Worm (Caenorhabditis elegans) whole organism, young adult: ENCODE measurements around the gene fbxb-103.

Experiments used
- F22D6.2 ChIP-seq: sonication (generic microtip); optimal IDR thresholded peaks from 2 replicates; lab custom pipeline; 2016; ENCODE audit warnings: mild to moderate bottlenecking, missing genetic modification characterization, missing compliant biosample characterization
- F23B12.7 ChIP-seq: sonication (generic microtip); optimal IDR thresholded peaks from 2 replicates; lab custom pipeline; 2017; ENCODE audit warnings: missing genetic modification characterization, mild to moderate bottlenecking, missing compliant biosample characterization, antibody characterized with exemption, moderate library complexity; ENCODE audit not compliant: insufficient read depth
- F37B4.10 ChIP-seq: fragments of 200-800 bp; sonication (Bioruptor generic); IDR thresholded peaks from 2 replicates; pipeline ENCODE4 v1.3.6; 2022; ENCODE audit warnings: missing genetic modification characterization, missing compliant biosample characterization
- F49E8.2 ChIP-seq: sonication (generic microtip); optimal IDR thresholded peaks from 3 replicates; lab custom pipeline; 2017; ENCODE audit warnings: missing genetic modification characterization, mild to moderate bottlenecking, missing compliant biosample characterization, antibody characterized with exemption, moderate library complexity; ENCODE audit not compliant: insufficient read depth
- K12H6.12 ChIP-seq: fragments of 200-800 bp; sonication (Bioruptor generic); optimal IDR thresholded peaks from 2 replicates; lab custom pipeline; 2018; ENCODE audit warnings: mild to moderate bottlenecking, missing genetic modification characterization, missing compliant biosample characterization
- Y56A3A.18 ChIP-seq: fragments of 200-800 bp; sonication (Bioruptor generic); IDR thresholded peaks from 2 replicates; pipeline ENCODE4 v1.3.6; 2022; ENCODE audit warnings: missing genetic modification reagents, missing genetic modification characterization, missing compliant biosample characterization
- akir-1 ChIP-seq: fragments of 200-800 bp; sonication (Bioruptor generic); optimal IDR thresholded peaks from 2 replicates; lab custom pipeline; 2018; ENCODE audit warnings: mild to moderate bottlenecking, missing genetic modification characterization, moderate library complexity, missing compliant biosample characterization
- ama-1 ChIP-seq, 3 experiments: fragments of 150-350 bp in 1 of 3; sonication (generic microtip) in 2 of 3; optimal IDR thresholded peaks; 2 replicates each; lab custom pipeline; 2014 to 2018; ENCODE audit warnings: missing biosample characterization in 2 of 3, missing genetic modification characterization in 2 of 3, missing genetic modification reagents in 2 of 3
- athp-1 ChIP-seq: sonication (generic microtip); optimal IDR thresholded peaks from 2 replicates; lab custom pipeline; 2017; ENCODE audit warnings: mild to moderate bottlenecking, missing genetic modification characterization, missing compliant biosample characterization
- ceh-100 ChIP-seq: fragments of 200-800 bp; sonication (Bioruptor generic); IDR thresholded peaks from 2 replicates; pipeline ENCODE4 v1.3.6; 2022; ENCODE audit warnings: missing genetic modification reagents, missing genetic modification characterization, missing compliant biosample characterization
- ceh-27 ChIP-seq: fragments of 200-800 bp; sonication (Bioruptor generic); optimal IDR thresholded peaks from 2 replicates; lab custom pipeline; 2018; ENCODE audit warnings: mild to moderate bottlenecking, missing genetic modification characterization, moderate library complexity, missing compliant biosample characterization
- ceh-40 ChIP-seq: fragments of 200-800 bp; sonication (Bioruptor generic); IDR thresholded peaks from 2 replicates; pipeline ENCODE4 v1.3.6; 2022; ENCODE audit warnings: missing genetic modification characterization, missing compliant biosample characterization
- ceh-79 ChIP-seq: sonication (generic microtip); optimal IDR thresholded peaks from 2 replicates; lab custom pipeline; 2017; ENCODE audit warnings: mild to moderate bottlenecking, missing genetic modification characterization, missing compliant biosample characterization
- die-1 ChIP-seq: sonication (generic microtip); optimal IDR thresholded peaks from 2 replicates; lab custom pipeline; 2016; ENCODE audit warnings: missing genotype, mild to moderate bottlenecking, missing genetic modification characterization, missing compliant biosample characterization
- efl-1 ChIP-seq: fragments of 150-350 bp; optimal IDR thresholded peaks from 2 replicates; lab custom pipeline; 2014; ENCODE audit warnings: missing biosample characterization, missing genetic modification reagents, missing genetic modification characterization
- ets-4 ChIP-seq: fragments of 200-800 bp; sonication (Bioruptor generic); optimal IDR thresholded peaks from 2 replicates; lab custom pipeline; 2018; ENCODE audit warnings: mild to moderate bottlenecking, missing genetic modification characterization, missing compliant biosample characterization
- gei-17 ChIP-seq: fragments of 200-800 bp; sonication (Bioruptor generic); optimal IDR thresholded peaks from 2 replicates; lab custom pipeline; 2018; ENCODE audit warnings: mild to moderate bottlenecking, missing genetic modification characterization, missing compliant biosample characterization
- hmg-1.2 ChIP-seq: fragments of 200-800 bp; sonication (Bioruptor generic); IDR thresholded peaks from 2 replicates; pipeline ENCODE4 v1.3.6; 2022; ENCODE audit warnings: missing genetic modification reagents, missing genetic modification characterization, missing compliant biosample characterization
- hmg-20 ChIP-seq: fragments of 200-800 bp; sonication (Bioruptor generic); IDR thresholded peaks from 2 replicates; pipeline ENCODE4 v1.3.6; 2022; ENCODE audit warnings: missing genetic modification reagents, missing genetic modification characterization, missing compliant biosample characterization
- hrde-1 ChIP-seq: sonication (generic microtip); optimal IDR thresholded peaks from 2 replicates; lab custom pipeline; 2016; ENCODE audit warnings: missing genetic modification characterization, mild to moderate bottlenecking, missing compliant biosample characterization, moderate library complexity, missing genotype, missing genetic modification reagents, borderline replicate concordance
- lag-1 ChIP-seq: fragments of 200-800 bp; sonication (Bioruptor generic); IDR thresholded peaks from 2 replicates; pipeline ENCODE4 v1.3.6; 2022; ENCODE audit warnings: missing genetic modification reagents, missing genetic modification characterization, missing compliant biosample characterization
- let-526 ChIP-seq: fragments of 200-800 bp; sonication (Bioruptor generic); IDR thresholded peaks from 2 replicates; pipeline ENCODE4 v1.3.6; 2022; ENCODE audit warnings: missing genetic modification reagents, missing genetic modification characterization, missing compliant biosample characterization
- lin-26 ChIP-seq: fragments of 200-800 bp; sonication (Bioruptor generic); IDR thresholded peaks from 2 replicates; pipeline ENCODE4 v1.3.6; 2022; ENCODE audit warnings: missing genetic modification reagents, missing genetic modification characterization, missing compliant biosample characterization
- lin-40 ChIP-seq: sonication (generic microtip); optimal IDR thresholded peaks from 2 replicates; lab custom pipeline; 2016; ENCODE audit warnings: missing genetic modification characterization, mild to moderate bottlenecking, missing compliant biosample characterization, missing genotype, missing genetic modification reagents
- lir-1 ChIP-seq: fragments of 200-800 bp; sonication (Bioruptor generic); conservative IDR thresholded peaks from 2 replicates; pipeline ENCODE4 v1.3.6; 2022; ENCODE audit warnings: missing genetic modification reagents, missing genetic modification characterization, missing compliant biosample characterization
- madf-6 ChIP-seq: fragments of 200-800 bp; sonication (Bioruptor generic); IDR thresholded peaks from 2 replicates; pipeline ENCODE4 v1.3.6; 2022; ENCODE audit warnings: missing genetic modification reagents, missing genetic modification characterization, missing compliant biosample characterization
- mes-4 ChIP-seq: sonication (generic microtip); optimal IDR thresholded peaks from 2 replicates; lab custom pipeline; 2016; ENCODE audit warnings: missing genotype, missing genetic modification characterization, missing compliant biosample characterization
- nfya-1 ChIP-seq: sonication (generic microtip); optimal IDR thresholded peaks from 2 replicates; lab custom pipeline; 2017; ENCODE audit warnings: antibody characterized with exemption, missing compliant biosample characterization, missing genetic modification characterization, borderline replicate concordance; ENCODE audit not compliant: insufficient read depth
- nhr-120 ChIP-seq: fragments of 200-800 bp; sonication (Bioruptor generic); IDR thresholded peaks from 2 replicates; pipeline ENCODE4 v1.3.6; 2022; ENCODE audit warnings: missing genetic modification characterization, missing compliant biosample characterization
- nhr-90 ChIP-seq: sonication (generic microtip); optimal IDR thresholded peaks from 2 replicates; lab custom pipeline; 2016; ENCODE audit warnings: missing genotype, mild to moderate bottlenecking, missing genetic modification characterization, missing compliant biosample characterization
- pbrm-1 ChIP-seq: fragments of 200-800 bp; sonication (Bioruptor generic); IDR thresholded peaks from 2 replicates; pipeline ENCODE4 v1.3.6; 2022; ENCODE audit warnings: missing genetic modification reagents, missing genetic modification characterization, missing compliant biosample characterization
- repo-1 ChIP-seq: sonication (generic microtip); optimal IDR thresholded peaks from 2 replicates; lab custom pipeline; 2017; ENCODE audit warnings: mild to moderate bottlenecking, missing genetic modification characterization, missing compliant biosample characterization
- snpc-3.4 ChIP-seq: sonication (generic microtip); optimal IDR thresholded peaks from 2 replicates; lab custom pipeline; 2017; ENCODE audit warnings: missing genetic modification characterization, mild to moderate bottlenecking, missing compliant biosample characterization, antibody characterized with exemption, moderate library complexity, missing genotype, missing genetic modification reagents
- tbp1 ChIP-seq: fragments of 200-800 bp; sonication (Bioruptor generic); optimal IDR thresholded peaks from 2 replicates; lab custom pipeline; 2018; ENCODE audit warnings: mild to moderate bottlenecking, missing genetic modification characterization, missing compliant biosample characterization
- tbx-9 ChIP-seq: sonication (generic microtip); optimal IDR thresholded peaks from 2 replicates; lab custom pipeline; 2016; ENCODE audit warnings: borderline replicate concordance, missing genetic modification characterization, inconsistent platforms, missing compliant biosample characterization
- unc-130 ChIP-seq: sonication (generic microtip); optimal IDR thresholded peaks from 2 replicates; lab custom pipeline; 2016; ENCODE audit warnings: missing genetic modification reagents, missing genetic modification characterization, missing compliant biosample characterization
- zim-3 ChIP-seq: sonication (generic microtip); optimal IDR thresholded peaks from 2 replicates; lab custom pipeline; 2017; ENCODE audit warnings: mild to moderate bottlenecking, missing genetic modification characterization, moderate library complexity, missing compliant biosample characterization
- ztf-26 ChIP-seq: sonication (generic microtip); optimal IDR thresholded peaks from 2 replicates; lab custom pipeline; 2017; ENCODE audit warnings: missing genetic modification characterization, missing compliant biosample characterization
- ztf-6 ChIP-seq: fragments of 200-800 bp; sonication (Bioruptor generic); IDR thresholded peaks from 2 replicates; pipeline ENCODE4 v1.3.6; 2022; ENCODE audit warnings: missing genetic modification reagents, missing genetic modification characterization, missing compliant biosample characterization

fbxb-103 gene

DNA sequence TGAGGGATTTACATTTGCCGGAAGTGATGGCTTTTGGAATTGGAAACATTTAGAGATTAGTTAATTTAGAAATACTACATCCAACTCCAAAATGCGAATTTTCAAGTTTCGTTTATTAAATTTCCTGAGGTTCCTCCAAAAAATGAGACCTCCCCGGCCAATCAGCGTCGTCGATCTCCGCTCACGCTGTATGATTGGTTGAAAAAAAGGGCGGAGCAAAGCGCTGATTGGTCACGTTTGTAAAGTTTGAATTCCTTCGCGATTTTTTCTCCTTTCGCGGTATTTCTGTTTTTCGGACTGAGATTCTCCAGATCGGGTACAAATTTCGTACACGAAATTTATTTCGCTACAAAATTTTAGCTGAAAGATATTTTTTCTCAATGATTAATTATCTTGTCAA lies 40.5 kb downstream of the fbxb-103 start:
- TF ChIP-seq lin-26 (GFP tag; lab: Robert Waterston, UW), result no peak

DNA sequence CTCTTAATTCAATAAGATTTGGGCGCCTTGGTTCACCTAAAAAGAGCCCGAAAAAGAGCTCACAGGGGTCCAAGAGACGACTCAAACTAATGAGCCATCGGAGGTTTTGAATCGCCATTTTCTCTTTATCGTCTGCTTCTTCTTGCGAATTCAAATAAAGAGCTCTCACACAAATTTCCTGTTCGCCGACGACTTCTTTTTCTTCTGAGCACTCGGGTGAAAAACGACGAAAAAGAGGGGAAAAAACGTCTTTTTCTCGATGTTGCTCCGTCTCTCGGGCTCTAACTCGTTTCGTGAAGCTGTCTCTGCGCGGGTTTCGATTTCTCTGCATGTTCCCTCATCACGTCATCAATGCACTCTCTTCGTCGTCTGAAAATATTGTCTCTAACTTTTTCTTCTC lies 41.6 kb downstream of the fbxb-103 start:
- no peak for TF ChIP-seq nhr-120
- no peak for TF ChIP-seq K12H6.12 (tag; lab: Kevin White, UChicago)
- TF ChIP-seq pbrm-1 (GFP tag; lab: Robert Waterston, UW), result no peak
- no peak for TF ChIP-seq ceh-27
- TF ChIP-seq snpc-3.4 (tag; lab: Kevin White, UChicago), result no peak
- TF ChIP-seq tbx-9 (tag; lab: Kevin White, UChicago), result no peak
- no peak for TF ChIP-seq akir-1
- no peak for TF ChIP-seq F49E8.2 (tag; lab: Kevin White, UChicago)
- TF ChIP-seq mes-4, result no peak
- TF ChIP-seq ceh-100 (GFP tag; lab: Robert Waterston, UW), result no peak
- TF ChIP-seq lin-40, result no peak
- no peak for TF ChIP-seq F37B4.10 (GFP tag; lab: Robert Waterston, UW)
- TF ChIP-seq nhr-90 (tag; lab: Kevin White, UChicago), result no peak
- TF ChIP-seq lag-1 (GFP tag; lab: Robert Waterston, UW), result no peak
- no peak for TF ChIP-seq let-526 (GFP tag; lab: Robert Waterston, UW)
- no peak for TF ChIP-seq gei-17
- no peak for TF ChIP-seq unc-130 (GFP tag; lab: Kevin White, UChicago)

DNA sequence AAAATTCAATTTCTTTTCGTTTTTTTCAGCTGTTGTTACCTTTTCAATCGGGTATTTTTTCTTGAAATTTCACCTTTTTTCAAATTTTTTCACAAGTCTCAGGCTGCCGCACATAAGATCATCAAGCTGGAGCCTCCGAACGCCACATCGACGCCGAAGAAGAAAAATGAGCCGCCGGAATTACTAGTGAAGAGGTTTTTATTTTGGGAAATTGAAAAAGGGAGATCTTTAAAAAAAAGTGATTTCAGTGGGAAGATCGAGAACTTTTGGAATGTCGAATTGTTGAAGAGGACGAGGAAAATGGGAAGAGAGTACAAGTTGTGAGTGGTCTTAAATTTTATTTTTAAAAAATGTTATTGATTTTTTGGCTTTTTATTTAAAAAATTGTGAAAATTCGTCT lies 43.1 kb downstream of the fbxb-103 start, which contains the start of gene sea-2:
sea-2 (plus strand) TSS at position 301 of the 400 bp plus-strand sequence.
- TF ChIP-seq lir-1 (no peak), Y56A3A.18 (GFP tag; lab: Robert Waterston, UW) (no peak), repo-1 (tag; lab: Kevin White, UChicago) (no peak), F49E8.2 (tag; lab: Kevin White, UChicago) (no peak), efl-1 (GFP tag; lab: Kevin White, UChicago) (no peak), snpc-3.4 (tag; lab: Kevin White, UChicago) (no peak), unc-130 (GFP tag; lab: Kevin White, UChicago) (no peak), tbx-9 (tag; lab: Kevin White, UChicago) (no peak), ama-1 (optimal IDR thresholded peaks at IDR 0.05; lab: Kevin White, UChicago) (no peak), ama-1 (GFP tag; optimal IDR thresholded peaks at IDR 0.05; lab: Kevin White, UChicago) (no peak), hmg-20 (GFP tag; lab: Robert Waterston, UW) (no peak)

DNA sequence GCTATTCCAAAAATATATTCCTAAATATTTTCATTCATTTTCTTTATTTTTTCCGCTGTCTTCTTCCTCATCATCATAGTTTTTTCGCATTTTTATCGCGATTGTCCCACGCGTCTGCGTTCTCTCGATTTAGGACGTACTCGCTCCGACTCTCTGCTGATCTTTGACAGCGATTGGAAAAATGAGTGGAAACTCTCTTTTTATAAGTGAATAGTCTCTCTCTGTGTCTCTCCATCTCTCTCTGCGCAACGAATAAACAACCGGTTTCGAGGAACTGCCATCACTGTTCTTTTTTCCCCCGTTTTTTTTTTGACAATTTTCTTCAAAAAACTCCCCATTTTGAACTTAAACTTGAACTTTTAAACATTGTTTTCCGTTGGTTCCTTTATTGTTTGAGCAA lies 44.4 kb downstream of the fbxb-103 start:
- no peak for TF ChIP-seq hrde-1 (tag; lab: Kevin White, UChicago)
- TF ChIP-seq F22D6.2 (tag; lab: Kevin White, UChicago), result no peak
- TF ChIP-seq die-1 (tag; lab: Kevin White, UChicago), result peak; percentile 4
- TF ChIP-seq ceh-79 (tag; lab: Kevin White, UChicago), result no peak
- TF ChIP-seq F23B12.7 (tag; lab: Kevin White, UChicago), result peak; percentile 12
- no peak for TF ChIP-seq nfya-1 (tag; lab: Kevin White, UChicago)
- TF ChIP-seq ets-4 (GFP tag; lab: Kevin White, UChicago), result no peak
- no peak for TF ChIP-seq let-526 (GFP tag; lab: Robert Waterston, UW)
- no peak for TF ChIP-seq F49E8.2 (tag; lab: Kevin White, UChicago)
- peak; percentile 10 for TF ChIP-seq ztf-26
- TF ChIP-seq ceh-27, result peak; percentile 41
- TF ChIP-seq mes-4, result no peak
- no peak for TF ChIP-seq zim-3
- no peak for TF ChIP-seq ztf-6 (GFP tag; lab: Robert Waterston, UW)
- TF ChIP-seq ceh-40 (GFP tag; lab: Robert Waterston, UW), result no peak
- TF ChIP-seq nhr-120, result no peak
- no peak for TF ChIP-seq athp-1
- no peak for TF ChIP-seq madf-6 (GFP tag; lab: Robert Waterston, UW)
- no peak for TF ChIP-seq lin-26 (GFP tag; lab: Robert Waterston, UW)
- TF ChIP-seq tbp1 (GFP tag; lab: Kevin White, UChicago), result no peak
- TF ChIP-seq hmg-1.2, result no peak
- peak; percentile 54 for TF ChIP-seq lin-40
